Worm (Caenorhabditis elegans) whole organism, L1 larva: ENCODE measurements around the gene T19H12.12.

Experiments used
- C04F5.9 ChIP-seq: sonication (generic microtip); optimal IDR thresholded peaks from 2 replicates; lab custom pipeline; 2016; ENCODE audit warnings: missing genetic modification characterization, missing compliant biosample characterization
- C34B4.2 ChIP-seq: sonication (generic microtip); optimal IDR thresholded peaks from 2 replicates; lab custom pipeline; 2017; ENCODE audit warnings: mild to moderate bottlenecking, missing genetic modification characterization, missing compliant biosample characterization
- Y116A8C.19 ChIP-seq: sonication (generic microtip); optimal IDR thresholded peaks from 2 replicates; lab custom pipeline; 2016; ENCODE audit warnings: missing compliant biosample characterization, missing genetic modification characterization, borderline replicate concordance
- alr-1 ChIP-seq: fragments of 200-800 bp; sonication (Bioruptor generic); optimal IDR thresholded peaks from 2 replicates; lab custom pipeline; 2018; ENCODE audit warnings: borderline replicate concordance, mild to moderate bottlenecking, missing genetic modification characterization, missing compliant biosample characterization
- aly-2 ChIP-seq: fragments of 150-350 bp; optimal IDR thresholded peaks from 2 replicates; lab custom pipeline; 2014; ENCODE audit warnings: missing biosample characterization, missing genetic modification characterization
- ceh-82 ChIP-seq, 3 experiments: fragments of 150-350 bp in 1 of 3; sonication (generic microtip) in 2 of 3; optimal IDR thresholded peaks; 2 replicates each; lab custom pipeline; 2014 to 2017; ENCODE audit warnings: missing biosample characterization in 3 of 3, missing genetic modification characterization in 3 of 3
- dsc-1 ChIP-seq: sonication (generic microtip); optimal IDR thresholded peaks from 2 replicates; lab custom pipeline; 2016; ENCODE audit warnings: mild to moderate bottlenecking, missing genetic modification characterization, missing compliant biosample characterization
- efl-3 ChIP-seq: fragments of 200-800 bp; sonication (Bioruptor generic); optimal IDR thresholded peaks from 2 replicates; lab custom pipeline; 2018; ENCODE audit warnings: mild to moderate bottlenecking, missing genetic modification characterization, missing compliant biosample characterization
- egl-27 ChIP-seq, 2 experiments: fragments of 150-350 bp in 1 of 2; sonication (generic microtip); optimal IDR thresholded peaks; 3 replicates each; lab custom pipeline; 2017 to 2018; ENCODE audit warnings: missing biosample characterization in 2 of 2, missing genetic modification characterization in 2 of 2, missing genetic modification reagents in 2 of 2
- fkh-10 ChIP-seq: sonication (generic microtip); optimal IDR thresholded peaks from 2 replicates; lab custom pipeline; 2017; ENCODE audit warnings: missing biosample characterization, missing genetic modification reagents, missing genetic modification characterization
- fkh-4 ChIP-seq: sonication (generic microtip); optimal IDR thresholded peaks from 2 replicates; lab custom pipeline; 2016; ENCODE audit warnings: missing compliant biosample characterization, missing genetic modification characterization, borderline replicate concordance
- fkh-8 ChIP-seq: sonication (generic microtip); optimal IDR thresholded peaks from 2 replicates; lab custom pipeline; 2016; ENCODE audit warnings: mild to moderate bottlenecking, missing genetic modification characterization, missing compliant biosample characterization
- fos-1 ChIP-seq: fragments of 150-350 bp; optimal IDR thresholded peaks from 2 replicates; lab custom pipeline; 2014; ENCODE audit warnings: missing biosample characterization, missing genetic modification characterization
- grh-1 ChIP-seq: fragments of 200-800 bp; sonication (Bioruptor generic); IDR thresholded peaks from 2 replicates; pipeline ENCODE4 v1.3.6; 2022; ENCODE audit warnings: missing genetic modification reagents, missing genetic modification characterization, missing compliant biosample characterization
- hlh-17 ChIP-seq: fragments of 200-800 bp; sonication (Bioruptor generic); optimal IDR thresholded peaks from 2 replicates; lab custom pipeline; 2018; ENCODE audit warnings: missing genetic modification characterization, mild to moderate bottlenecking, missing compliant biosample characterization, moderate library complexity, borderline replicate concordance
- hlh-4 ChIP-seq: sonication (generic microtip); optimal IDR thresholded peaks from 2 replicates; lab custom pipeline; 2016; ENCODE audit warnings: mild to moderate bottlenecking, missing genetic modification characterization, missing compliant biosample characterization
- irx-1 ChIP-seq: sonication (generic microtip); optimal IDR thresholded peaks from 2 replicates; lab custom pipeline; 2016; ENCODE audit warnings: missing genetic modification characterization, missing compliant biosample characterization
- isw-1 ChIP-seq: fragments of 200-800 bp; sonication (Bioruptor generic); IDR thresholded peaks from 2 replicates; pipeline ENCODE4 v1.3.6; 2022; ENCODE audit warnings: missing genetic modification characterization, missing compliant biosample characterization
- lin-14 ChIP-seq: fragments of 200-800 bp; sonication (Bioruptor generic); optimal IDR thresholded peaks from 2 replicates; lab custom pipeline; 2018; ENCODE audit warnings: mild to moderate bottlenecking, missing genetic modification characterization, moderate library complexity, missing compliant biosample characterization
- lin-35 ChIP-seq, 2 experiments: fragments of 150-350 bp; optimal IDR thresholded peaks; 2 replicates each; lab custom pipeline; 2014; ENCODE audit warnings: missing biosample characterization in 2 of 2, missing genetic modification characterization in 2 of 2, missing genetic modification reagents in 2 of 2
- lin-39 ChIP-seq: fragments of 150-350 bp; optimal IDR thresholded peaks from 2 replicates; lab custom pipeline; 2014; ENCODE audit warnings: missing biosample characterization, missing genetic modification reagents, missing genetic modification characterization
- lir-3 ChIP-seq: sonication (generic microtip); optimal IDR thresholded peaks from 2 replicates; lab custom pipeline; 2016; ENCODE audit warnings: mild to moderate bottlenecking, missing genetic modification characterization, moderate library complexity, missing compliant biosample characterization; ENCODE audit not compliant: poor library complexity
- nhr-11 ChIP-seq: fragments of 150-350 bp; optimal IDR thresholded peaks from 2 replicates; lab custom pipeline; 2014; ENCODE audit warnings: missing biosample characterization, missing genetic modification characterization
- nhr-20 ChIP-seq: sonication (generic microtip); optimal IDR thresholded peaks from 2 replicates; lab custom pipeline; 2016; ENCODE audit warnings: mild to moderate bottlenecking, missing genetic modification characterization, missing compliant biosample characterization
- nhr-237 ChIP-seq: fragments of 150-350 bp; optimal IDR thresholded peaks from 2 replicates; lab custom pipeline; 2014; ENCODE audit warnings: missing biosample characterization, missing genetic modification characterization
- nhr-47 ChIP-seq: sonication (generic microtip); optimal IDR thresholded peaks from 2 replicates; lab custom pipeline; 2016; ENCODE audit warnings: mild to moderate bottlenecking, missing genetic modification characterization, moderate library complexity, missing compliant biosample characterization
- nhr-71 ChIP-seq: sonication (generic microtip); optimal IDR thresholded peaks from 2 replicates; lab custom pipeline; 2016; ENCODE audit warnings: mild to moderate bottlenecking, missing genetic modification characterization, moderate library complexity, missing compliant biosample characterization
- nhr-77 ChIP-seq: fragments of 150-350 bp; optimal IDR thresholded peaks from 2 replicates; lab custom pipeline; 2014; ENCODE audit warnings: missing biosample characterization, missing genetic modification characterization
- nhr-90 ChIP-seq: sonication (generic microtip); optimal IDR thresholded peaks from 2 replicates; lab custom pipeline; 2016; ENCODE audit warnings: mild to moderate bottlenecking, missing genetic modification characterization, missing compliant biosample characterization; ENCODE audit not compliant: poor library complexity
- pag-3 ChIP-seq: sonication (generic microtip); optimal IDR thresholded peaks from 2 replicates; lab custom pipeline; 2017; ENCODE audit warnings: missing genetic modification characterization, mild to moderate bottlenecking, missing compliant biosample characterization, antibody characterized with exemption, borderline replicate concordance; ENCODE audit not compliant: insufficient read depth
- snpc-4 ChIP-seq: fragments of 150-350 bp; optimal IDR thresholded peaks from 2 replicates; lab custom pipeline; 2014; ENCODE audit warnings: missing biosample characterization, missing genetic modification characterization
- swsn-7 ChIP-seq: sonication (generic microtip); optimal IDR thresholded peaks from 2 replicates; lab custom pipeline; 2016; ENCODE audit warnings: missing genetic modification characterization, missing compliant biosample characterization
- tbx-2 ChIP-seq: sonication (generic microtip); optimal IDR thresholded peaks from 2 replicates; lab custom pipeline; 2016; ENCODE audit warnings: missing genetic modification characterization, missing compliant biosample characterization
- tlp-1 ChIP-seq: fragments of 150-350 bp; optimal IDR thresholded peaks from 2 replicates; lab custom pipeline; 2014; ENCODE audit warnings: missing biosample characterization, missing genetic modification characterization
- unc-130 ChIP-seq: fragments of 150-350 bp; optimal IDR thresholded peaks from 2 replicates; lab custom pipeline; 2017; ENCODE audit warnings: missing biosample characterization, missing genetic modification characterization, inconsistent platforms
- unc-62 ChIP-seq: fragments of 150-350 bp; optimal IDR thresholded peaks from 2 replicates; lab custom pipeline; 2014; ENCODE audit warnings: missing biosample characterization, missing genetic modification reagents, missing genetic modification characterization
- unc-86 ChIP-seq: sonication (generic microtip); optimal IDR thresholded peaks from 2 replicates; lab custom pipeline; 2016; ENCODE audit warnings: missing genetic modification characterization, missing compliant biosample characterization
- vab-15 ChIP-seq: sonication (generic microtip); optimal IDR thresholded peaks from 2 replicates; lab custom pipeline; 2017; ENCODE audit warnings: missing genotype, mild to moderate bottlenecking, missing genetic modification characterization, missing compliant biosample characterization
- zag-1 ChIP-seq: fragments of 150-350 bp; optimal IDR thresholded peaks from 2 replicates; lab custom pipeline; 2014; ENCODE audit warnings: missing biosample characterization, missing genetic modification characterization
- zip-4 ChIP-seq: fragments of 200-800 bp; sonication (Bioruptor generic); optimal IDR thresholded peaks from 2 replicates; lab custom pipeline; 2018; ENCODE audit warnings: mild to moderate bottlenecking, missing genetic modification characterization, moderate library complexity, missing compliant biosample characterization
- ztf-4 ChIP-seq: fragments of 150-350 bp; optimal IDR thresholded peaks from 2 replicates; lab custom pipeline; 2014; ENCODE audit warnings: missing biosample characterization, missing genetic modification characterization

Gene T19H12.12

DNA sequence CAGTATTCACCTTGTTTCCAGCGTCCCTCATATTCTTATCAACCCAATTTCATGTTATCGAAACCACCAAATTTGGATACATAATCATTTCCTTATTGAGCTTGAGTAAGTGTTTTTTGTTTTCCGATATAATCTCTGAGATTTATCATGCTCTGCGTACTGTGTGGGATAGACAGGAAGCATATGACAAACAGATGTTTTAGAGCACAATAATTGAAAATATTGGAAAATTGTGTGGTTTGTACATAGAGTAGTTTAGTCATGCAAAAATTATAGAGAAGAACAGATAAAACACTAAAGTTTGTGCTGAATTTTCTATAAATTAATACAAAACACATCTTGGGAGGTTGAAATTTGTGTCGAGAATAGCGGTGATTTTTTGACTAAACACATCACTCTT is 15.9 kb upstream of the T19H12.12 start:
- TF ChIP-seq irx-1 (tag; lab: Kevin White, UChicago) (no peak), pag-3 (tag; lab: Kevin White, UChicago) (no peak), fkh-10 (GFP tag; lab: Kevin White, UChicago) (no peak), fkh-4 (peak; percentile 77), dsc-1 (tag; lab: Kevin White, UChicago) (peak; percentile 94)
- TF ChIP-seq, all 84 proteins: peak for 2

DNA sequence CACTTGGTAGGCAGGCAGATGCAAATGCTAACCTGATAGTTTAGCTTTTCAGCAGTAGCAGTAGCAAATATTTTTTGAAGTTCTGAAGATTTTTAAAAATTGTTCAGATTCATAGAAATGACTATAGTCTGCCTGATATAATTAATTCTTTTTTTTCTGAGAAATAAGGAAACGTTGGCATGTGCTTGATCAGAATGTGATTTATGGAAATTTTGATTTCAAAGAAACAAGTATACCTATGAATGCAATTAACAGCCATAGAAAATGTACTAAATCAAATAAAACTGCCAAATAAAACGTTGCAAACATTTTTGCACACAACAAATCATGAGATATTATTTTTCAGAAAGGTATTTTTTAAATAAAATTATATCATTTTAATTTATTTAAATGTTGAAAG is 14.0 kb upstream of the T19H12.12 start:
- TF ChIP-seq alr-1 (tag; lab: Kevin White, UChicago) (no peak), aly-2 (tag; lab: Kevin White, UChicago) (no peak), egl-27 (tag; optimal IDR thresholded peaks at IDR 0.05; lab: Kevin White, UChicago) (no peak), ceh-82 (tag; optimal IDR thresholded peaks at IDR 0.05; lab: Kevin White, UChicago) (no peak), unc-86 (no peak), nhr-90 (tag; lab: Kevin White, UChicago) (no peak), C04F5.9 (tag; lab: Kevin White, UChicago) (no peak), nhr-11 (tag; lab: Kevin White, UChicago) (peak; percentile 68), fkh-10 (GFP tag; lab: Kevin White, UChicago) (no peak), Y116A8C.19 (tag; lab: Kevin White, UChicago) (no peak), nhr-71 (tag; lab: Kevin White, UChicago) (peak; percentile 52), hlh-4 (tag; lab: Kevin White, UChicago) (peak; percentile 73), isw-1 (GFP tag; lab: Robert Waterston, UW) (no peak), nhr-47 (tag; lab: Kevin White, UChicago) (peak; percentile 49), unc-62 (no peak), lin-14 (GFP tag; lab: Kevin White, UChicago) (peak; percentile 44), C34B4.2 (no peak), nhr-20 (tag; lab: Kevin White, UChicago) (peak; percentile 11), fkh-8 (peak; percentile 58), efl-3 (no peak)

DNA sequence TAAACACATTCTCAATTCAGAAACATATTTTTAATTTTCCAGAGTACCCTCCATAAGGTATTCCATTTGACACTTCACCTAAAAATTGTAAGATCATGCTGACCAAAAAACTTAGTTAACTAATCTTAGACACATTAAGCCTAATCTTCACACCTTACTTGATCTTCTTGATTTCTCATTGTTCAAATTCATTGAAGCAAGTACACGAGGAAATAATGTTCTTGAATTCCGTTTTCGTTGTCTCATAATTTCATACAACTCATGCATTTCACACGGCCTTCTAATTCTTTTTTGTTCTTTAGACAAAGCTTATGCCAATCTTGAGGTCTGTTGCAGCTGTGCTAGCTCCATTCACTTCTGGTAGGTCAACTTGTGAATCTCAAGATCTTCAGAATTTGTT is 12.6 kb upstream of the T19H12.12 start, which contains the start of gene srd-33:
Gene srd-33 (plus strand): TSS at position 301 of the 400 bp plus-strand sequence.
- no peak for TF ChIP-seq unc-130 (tag; lab: Kevin White, UChicago)
- TF ChIP-seq swsn-7, result no peak
- no peak for TF ChIP-seq nhr-11 (tag; lab: Kevin White, UChicago)
- no peak for TF ChIP-seq vab-15 (tag; lab: Kevin White, UChicago)
- no peak for TF ChIP-seq pag-3 (tag; lab: Kevin White, UChicago)
- TF ChIP-seq nhr-237, result no peak
- TF ChIP-seq irx-1 (tag; lab: Kevin White, UChicago), result no peak
- TF ChIP-seq nhr-77 (tag; lab: Kevin White, UChicago), result no peak

DNA sequence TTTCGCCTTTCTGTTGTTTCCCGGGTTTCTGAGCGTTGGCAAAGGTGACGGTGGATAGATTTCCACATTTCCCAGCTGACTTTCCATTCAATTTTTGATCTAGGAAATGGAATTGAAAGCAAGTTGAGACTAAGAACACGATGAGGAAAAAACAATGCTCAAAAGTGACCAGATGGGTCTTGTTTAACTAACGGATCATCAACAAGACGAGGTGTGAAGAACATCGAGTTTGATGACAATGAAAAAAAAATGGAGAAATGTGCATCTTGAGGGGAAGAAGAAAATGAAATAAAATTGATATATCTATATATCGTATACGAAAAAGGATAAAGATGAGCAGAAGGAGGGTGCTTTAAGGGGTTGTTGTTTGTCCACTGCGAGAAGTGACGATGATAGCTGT is 7.0 kb upstream of the T19H12.12 start, which contains the start of gene T19H12.6:
Gene T19H12.6 (minus strand): TSS at position 101 of the 400 bp plus-strand sequence.
- TF ChIP-seq C34B4.2 (no peak), lin-39 (tag; lab: Kevin White, UChicago) (no peak), grh-1 (GFP tag; lab: Robert Waterston, UW) (no peak), tlp-1 (tag; lab: Kevin White, UChicago) (no peak), nhr-237 (no peak), nhr-77 (tag; lab: Kevin White, UChicago) (no peak), fos-1 (tag; lab: Kevin White, UChicago) (no peak), egl-27 (tag; optimal IDR thresholded peaks at IDR 0.05; lab: Kevin White, UChicago) (no peak), unc-62 (no peak), C04F5.9 (tag; lab: Kevin White, UChicago) (no peak)

DNA sequence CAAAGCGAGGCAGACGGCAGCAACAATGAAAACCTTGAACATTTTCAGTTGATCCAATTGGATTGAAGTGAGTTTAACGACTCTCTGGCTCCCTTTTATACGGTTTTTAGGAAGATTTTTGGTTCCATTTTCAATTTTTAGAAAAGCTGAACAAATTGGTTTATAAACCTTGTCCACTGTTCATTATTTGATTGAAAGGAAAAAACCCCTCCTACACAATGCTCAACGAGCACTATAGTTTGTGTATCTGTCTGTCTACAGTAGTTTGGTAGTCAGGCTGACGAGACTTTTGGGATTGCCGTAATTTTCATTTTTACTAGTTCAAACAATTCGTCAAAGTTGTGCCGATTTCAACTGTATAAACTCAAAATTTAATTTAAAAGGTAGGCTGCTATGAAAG is 5.3 kb upstream of the T19H12.12 start, which contains the start of gene T19H12.15:
Gene T19H12.15 (minus strand): TSS at position 101 of the 400 bp plus-strand sequence.
- TF ChIP-seq alr-1 (tag; lab: Kevin White, UChicago), result no peak
- TF ChIP-seq dsc-1 (tag; lab: Kevin White, UChicago), result no peak
- TF ChIP-seq nhr-77 (tag; lab: Kevin White, UChicago), result no peak
- TF ChIP-seq tbx-2 (tag; lab: Kevin White, UChicago), result no peak
- TF ChIP-seq aly-2 (tag; lab: Kevin White, UChicago), result no peak
- TF ChIP-seq lin-14 (GFP tag; lab: Kevin White, UChicago), result no peak
- TF ChIP-seq zip-4 (GFP tag; lab: Kevin White, UChicago), result no peak
- TF ChIP-seq swsn-7, result no peak
- TF ChIP-seq nhr-71 (tag; lab: Kevin White, UChicago), result no peak
- TF ChIP-seq snpc-4, result no peak
- TF ChIP-seq irx-1 (tag; lab: Kevin White, UChicago), result no peak
- TF ChIP-seq lin-35 (GFP tag; optimal IDR thresholded peaks at IDR 0.05; lab: Kevin White, UChicago), result no peak
- TF ChIP-seq C34B4.2, result no peak
- no peak for TF ChIP-seq lir-3 (tag; lab: Kevin White, UChicago)
- TF ChIP-seq hlh-17 (GFP tag; lab: Kevin White, UChicago), result no peak
- TF ChIP-seq lin-39 (tag; lab: Kevin White, UChicago), result no peak
- TF ChIP-seq zag-1 (tag; lab: Kevin White, UChicago), result no peak
- no peak for TF ChIP-seq ztf-4 (tag; lab: Kevin White, UChicago)
